Worm (Caenorhabditis elegans): ENCODE data around the gene usp-46.

The usp-46 gene

DNA sequence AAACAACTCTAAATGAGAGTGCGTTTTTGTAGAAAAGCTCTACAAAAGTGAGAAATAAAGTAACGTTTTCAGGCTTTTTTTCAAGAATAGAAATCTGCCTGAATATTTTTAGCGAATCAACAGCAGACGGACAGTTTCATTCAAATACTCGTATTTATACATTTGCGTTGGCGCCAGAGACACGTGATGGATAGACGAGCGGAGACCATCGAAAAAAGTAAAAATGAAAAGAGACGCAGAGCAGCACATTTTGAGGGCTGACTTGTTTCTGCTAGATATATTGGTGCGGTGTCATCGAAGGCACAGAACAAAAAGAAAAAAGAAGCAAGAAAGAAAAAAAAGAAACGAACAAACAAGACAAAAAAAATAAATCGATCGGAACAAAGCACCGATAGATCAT is 49.6 kb downstream of the usp-46 start:
- TF ChIP-seq hlh-30 (tag; optimal IDR thresholded peaks at IDR 0.05; ENCODE audit: insufficient read depth) (peak; percentile 55), C38D4.7 (GFP tag; optimal IDR thresholded peaks at IDR 0.05) (no peak), nfya-1 (tag; optimal IDR thresholded peaks at IDR 0.05) (peak; percentile 3)

DNA sequence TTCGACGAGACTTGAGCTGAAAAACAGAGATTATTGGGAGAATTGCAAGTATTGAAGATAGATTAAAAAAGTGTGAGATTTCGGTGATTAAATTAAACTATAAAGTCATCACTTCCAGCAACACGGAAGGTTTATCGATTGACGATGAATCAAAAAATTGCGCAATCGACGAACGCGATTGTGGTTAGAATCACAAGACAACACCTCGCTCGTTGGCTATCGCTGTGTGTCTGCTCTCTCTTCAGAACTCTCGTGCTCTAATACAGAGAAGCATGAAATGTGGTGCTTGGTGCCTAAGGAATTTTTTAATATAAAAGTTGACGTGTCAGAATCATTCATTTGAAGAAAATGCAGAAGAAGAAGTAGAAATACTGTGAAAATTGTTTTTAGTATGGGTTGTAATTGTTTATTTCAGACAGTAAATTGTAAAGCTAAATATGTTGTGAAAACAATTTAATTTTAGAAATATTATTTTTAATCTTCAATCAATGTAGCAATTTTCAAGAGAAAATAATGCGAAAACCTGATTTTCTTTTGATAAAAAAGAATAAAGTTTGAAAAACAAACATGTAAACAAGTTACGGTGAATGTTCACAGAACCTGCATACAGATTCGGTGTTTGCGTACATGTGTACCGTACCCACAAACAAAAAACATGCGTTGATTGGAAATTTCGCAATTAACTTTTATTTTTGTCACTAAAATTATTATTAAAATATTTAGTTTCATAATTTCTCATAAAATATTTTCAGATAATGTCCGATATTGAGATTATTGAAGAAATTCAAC is 50.9 kb downstream of the usp-46 start, which contains the start of the genes ZK632.10 and ZK632.11:
ZK632.10 (minus strand) TSS at position 560 of the 789 bp plus-strand sequence.
ZK632.11 (plus strand) TSS at position 753 of the 789 bp plus-strand sequence.
- TF ChIP-seq fax-1 (tag; optimal IDR thresholded peaks at IDR 0.05) (no peak), sdc-2 (tag; optimal IDR thresholded peaks at IDR 0.05) (no peak), odd-2 (tag; optimal IDR thresholded peaks at IDR 0.05) (no peak), K02D7.2 (tag; optimal IDR thresholded peaks at IDR 0.05) (no peak), nfya-1 (tag; optimal IDR thresholded peaks at IDR 0.05) (peak; percentile 18), hlh-30 (tag; optimal IDR thresholded peaks at IDR 0.05; ENCODE audit: insufficient read depth) (peak; percentile 78), unc-86 (tag; optimal IDR thresholded peaks at IDR 0.05) (no peak), rnt-1 (tag; optimal IDR thresholded peaks at IDR 0.05) (peak; percentile 7)

Measured in whole organism, late embryonic.